Worm (Caenorhabditis elegans) whole organism, young adult: ENCODE measurements around the gene spp-9.

ENCODE experiments used
- F10E7.11 ChIP-seq: sonication (generic microtip); optimal IDR thresholded peaks from 2 replicates; lab custom pipeline; 2017; ENCODE audit warnings: mild to moderate bottlenecking, missing genetic modification characterization, moderate library complexity, missing compliant biosample characterization
- F39B2.1 ChIP-seq: fragments of 200-800 bp; sonication (Bioruptor generic); IDR thresholded peaks from 2 replicates; pipeline ENCODE4 v1.3.6; 2022; ENCODE audit warnings: missing genetic modification reagents, missing genetic modification characterization, missing compliant biosample characterization
- F49E8.2 ChIP-seq: sonication (generic microtip); optimal IDR thresholded peaks from 3 replicates; lab custom pipeline; 2017; ENCODE audit warnings: missing genetic modification characterization, mild to moderate bottlenecking, missing compliant biosample characterization, antibody characterized with exemption, moderate library complexity; ENCODE audit not compliant: insufficient read depth
- F52B5.7 ChIP-seq: sonication (generic microtip); optimal IDR thresholded peaks from 2 replicates; lab custom pipeline; 2016; ENCODE audit warnings: mild to moderate bottlenecking, missing genetic modification characterization, missing compliant biosample characterization
- K11D2.4 ChIP-seq: fragments of 200-800 bp; sonication (Bioruptor generic); IDR thresholded peaks from 2 replicates; pipeline ENCODE4 v1.3.6; 2022; ENCODE audit warnings: missing genetic modification reagents, missing genetic modification characterization, missing compliant biosample characterization
- K12H6.12 ChIP-seq: fragments of 200-800 bp; sonication (Bioruptor generic); optimal IDR thresholded peaks from 2 replicates; lab custom pipeline; 2018; ENCODE audit warnings: mild to moderate bottlenecking, missing genetic modification characterization, missing compliant biosample characterization
- Y79H2A.3 ChIP-seq: fragments of 200-800 bp; sonication (Bioruptor generic); conservative IDR thresholded peaks from 2 replicates; pipeline ENCODE4 v1.3.6; 2022; ENCODE audit warnings: missing genetic modification reagents, missing genetic modification characterization, missing compliant biosample characterization
- ZK185.1 ChIP-seq: sonication (generic microtip); optimal IDR thresholded peaks from 2 replicates; lab custom pipeline; 2016; ENCODE audit warnings: mild to moderate bottlenecking, missing genetic modification characterization, missing compliant biosample characterization; ENCODE audit not compliant: poor library complexity, severe bottlenecking
- athp-1 ChIP-seq: sonication (generic microtip); optimal IDR thresholded peaks from 2 replicates; lab custom pipeline; 2017; ENCODE audit warnings: mild to moderate bottlenecking, missing genetic modification characterization, missing compliant biosample characterization
- attf-6 ChIP-seq: fragments of 200-800 bp; sonication (Bioruptor generic); IDR thresholded peaks from 2 replicates; pipeline ENCODE4 v1.3.6; 2022; ENCODE audit warnings: missing genetic modification reagents, missing genetic modification characterization, missing compliant biosample characterization
- cebp-2 ChIP-seq: fragments of 200-800 bp; sonication (Bioruptor generic); IDR thresholded peaks from 2 replicates; pipeline ENCODE4 v1.3.6; 2022; ENCODE audit warnings: missing genetic modification characterization, missing compliant biosample characterization
- ceh-27 ChIP-seq: fragments of 200-800 bp; sonication (Bioruptor generic); optimal IDR thresholded peaks from 2 replicates; lab custom pipeline; 2018; ENCODE audit warnings: mild to moderate bottlenecking, missing genetic modification characterization, moderate library complexity, missing compliant biosample characterization
- ceh-58 ChIP-seq: fragments of 200-800 bp; sonication (Bioruptor generic); IDR thresholded peaks from 2 replicates; pipeline ENCODE4 v1.3.6; 2022; ENCODE audit warnings: missing genetic modification characterization, missing compliant biosample characterization
- ceh-79 ChIP-seq: sonication (generic microtip); optimal IDR thresholded peaks from 2 replicates; lab custom pipeline; 2017; ENCODE audit warnings: mild to moderate bottlenecking, missing genetic modification characterization, missing compliant biosample characterization
- dpff-1 ChIP-seq: sonication (generic microtip); optimal IDR thresholded peaks from 2 replicates; lab custom pipeline; 2017; ENCODE audit warnings: mild to moderate bottlenecking, missing genetic modification characterization, missing compliant biosample characterization
- egl-44 ChIP-seq: fragments of 200-800 bp; sonication (Bioruptor generic); IDR thresholded peaks from 2 replicates; pipeline ENCODE4 v1.3.6; 2022; ENCODE audit warnings: missing genetic modification reagents, missing genetic modification characterization, missing compliant biosample characterization
- egrh-3 ChIP-seq: fragments of 200-800 bp; sonication (Bioruptor generic); IDR thresholded peaks from 2 replicates; pipeline ENCODE4 v1.3.6; 2022; ENCODE audit warnings: missing genetic modification reagents, missing genetic modification characterization, missing compliant biosample characterization
- ets-4 ChIP-seq: fragments of 200-800 bp; sonication (Bioruptor generic); optimal IDR thresholded peaks from 2 replicates; lab custom pipeline; 2018; ENCODE audit warnings: mild to moderate bottlenecking, missing genetic modification characterization, missing compliant biosample characterization
- him-1 ChIP-seq: sonication (generic microtip); optimal IDR thresholded peaks from 2 replicates; lab custom pipeline; 2016; ENCODE audit warnings: missing genotype, missing genetic modification reagents, missing genetic modification characterization, missing compliant biosample characterization
- hlh-26 ChIP-seq: fragments of 200-800 bp; sonication (Bioruptor generic); conservative IDR thresholded peaks from 2 replicates; pipeline ENCODE4 v1.3.6; 2022; ENCODE audit warnings: missing genetic modification reagents, missing genetic modification characterization, missing compliant biosample characterization
- lag-1 ChIP-seq: fragments of 200-800 bp; sonication (Bioruptor generic); IDR thresholded peaks from 2 replicates; pipeline ENCODE4 v1.3.6; 2022; ENCODE audit warnings: missing genetic modification reagents, missing genetic modification characterization, missing compliant biosample characterization
- lin-26 ChIP-seq: fragments of 200-800 bp; sonication (Bioruptor generic); IDR thresholded peaks from 2 replicates; pipeline ENCODE4 v1.3.6; 2022; ENCODE audit warnings: missing genetic modification reagents, missing genetic modification characterization, missing compliant biosample characterization
- lin-35 ChIP-seq, 3 experiments: fragments of 150-350 bp in 2 of 3; sonication (generic microtip) in 1 of 3; optimal IDR thresholded peaks; 2 replicates each; lab custom pipeline; 2014 to 2018; ENCODE audit warnings: missing biosample characterization in 3 of 3, missing genetic modification characterization in 3 of 3, missing genetic modification reagents in 3 of 3
- lin-40 ChIP-seq: sonication (generic microtip); optimal IDR thresholded peaks from 2 replicates; lab custom pipeline; 2016; ENCODE audit warnings: missing genetic modification characterization, mild to moderate bottlenecking, missing compliant biosample characterization, missing genotype, missing genetic modification reagents
- lin-54 ChIP-seq: fragments of 200-800 bp; sonication (Bioruptor generic); optimal IDR thresholded peaks from 2 replicates; lab custom pipeline; 2018; ENCODE audit warnings: mild to moderate bottlenecking, missing genetic modification characterization, missing compliant biosample characterization
- lir-1 ChIP-seq: fragments of 200-800 bp; sonication (Bioruptor generic); conservative IDR thresholded peaks from 2 replicates; pipeline ENCODE4 v1.3.6; 2022; ENCODE audit warnings: missing genetic modification reagents, missing genetic modification characterization, missing compliant biosample characterization
- lsy-27 ChIP-seq: sonication (generic microtip); optimal IDR thresholded peaks from 2 replicates; lab custom pipeline; 2017; ENCODE audit warnings: missing genetic modification characterization, mild to moderate bottlenecking, missing compliant biosample characterization, antibody characterized with exemption, missing genotype, borderline replicate concordance; ENCODE audit not compliant: insufficient read depth
- madf-10 ChIP-seq: sonication (generic microtip); optimal IDR thresholded peaks from 2 replicates; lab custom pipeline; 2016; ENCODE audit warnings: mild to moderate bottlenecking, missing genetic modification characterization, missing compliant biosample characterization
- mcd-1 ChIP-seq: fragments of 200-800 bp; sonication (Bioruptor generic); IDR thresholded peaks from 2 replicates; pipeline ENCODE4 v1.3.6; 2022; ENCODE audit warnings: missing genetic modification reagents, missing genetic modification characterization, missing compliant biosample characterization
- mxl-1 ChIP-seq: sonication (generic microtip); optimal IDR thresholded peaks from 2 replicates; lab custom pipeline; 2016; ENCODE audit warnings: missing genetic modification characterization, missing compliant biosample characterization
- nhr-27 ChIP-seq: fragments of 200-800 bp; sonication (Bioruptor generic); optimal IDR thresholded peaks from 2 replicates; lab custom pipeline; 2018; ENCODE audit warnings: mild to moderate bottlenecking, missing genetic modification characterization, moderate library complexity, missing compliant biosample characterization
- rcor-1 ChIP-seq: fragments of 200-800 bp; sonication (Bioruptor generic); IDR thresholded peaks from 2 replicates; pipeline ENCODE4 v1.3.6; 2022; ENCODE audit warnings: missing genetic modification reagents, missing genetic modification characterization, missing compliant biosample characterization
- rec-8 ChIP-seq, 2 experiments: sonication (generic microtip); optimal IDR thresholded peaks; 2 replicates each; lab custom pipeline; 2016; ENCODE audit warnings: mild to moderate bottlenecking in 2 of 2, missing genetic modification characterization in 2 of 2, missing genetic modification reagents in 2 of 2, missing genotype in 2 of 2, missing biosample characterization in 1 of 2, missing compliant biosample characterization in 1 of 2, moderate library complexity in 1 of 2
- repo-1 ChIP-seq: sonication (generic microtip); optimal IDR thresholded peaks from 2 replicates; lab custom pipeline; 2017; ENCODE audit warnings: mild to moderate bottlenecking, missing genetic modification characterization, missing compliant biosample characterization
- sea-2 ChIP-seq: fragments of 200-800 bp; sonication (Bioruptor generic); IDR thresholded peaks from 2 replicates; pipeline ENCODE4 v1.3.6; 2022; ENCODE audit warnings: missing genetic modification characterization, missing compliant biosample characterization
- snpc-1.1 ChIP-seq: sonication (generic microtip); optimal IDR thresholded peaks from 2 replicates; lab custom pipeline; 2017; ENCODE audit warnings: missing genetic modification characterization, mild to moderate bottlenecking, missing compliant biosample characterization, antibody characterized with exemption, moderate library complexity, missing genotype, missing genetic modification reagents; ENCODE audit not compliant: insufficient read depth
- snpc-4 ChIP-seq, 5 experiments: fragments of 150-350 bp in 1 of 5; sonication (generic microtip) in 4 of 5; optimal IDR thresholded peaks; 2 replicates each; lab custom pipeline; 2014 to 2018; ENCODE audit warnings: missing genetic modification characterization in 5 of 5, missing biosample characterization in 3 of 5, antibody characterized with exemption in 2 of 5, mild to moderate bottlenecking in 2 of 5, missing compliant biosample characterization in 2 of 5, missing genotype in 2 of 5, moderate library complexity in 2 of 5, missing genetic modification reagents in 1 of 5
- somi-1 ChIP-seq: fragments of 200-800 bp; sonication (Bioruptor generic); optimal IDR thresholded peaks from 2 replicates; lab custom pipeline; 2018; ENCODE audit warnings: mild to moderate bottlenecking, missing genetic modification characterization, missing compliant biosample characterization
- sptf-2 ChIP-seq: fragments of 200-800 bp; sonication (Bioruptor generic); optimal IDR thresholded peaks from 2 replicates; lab custom pipeline; 2018; ENCODE audit warnings: mild to moderate bottlenecking, missing genetic modification characterization, missing compliant biosample characterization
- tlf-1 ChIP-seq: fragments of 200-800 bp; sonication (Bioruptor generic); optimal IDR thresholded peaks from 2 replicates; lab custom pipeline; 2018; ENCODE audit warnings: mild to moderate bottlenecking, missing genetic modification characterization, missing compliant biosample characterization
- unc-130 ChIP-seq: sonication (generic microtip); optimal IDR thresholded peaks from 2 replicates; lab custom pipeline; 2016; ENCODE audit warnings: missing genetic modification reagents, missing genetic modification characterization, missing compliant biosample characterization
- zim-3 ChIP-seq: sonication (generic microtip); optimal IDR thresholded peaks from 2 replicates; lab custom pipeline; 2017; ENCODE audit warnings: mild to moderate bottlenecking, missing genetic modification characterization, moderate library complexity, missing compliant biosample characterization
- ztf-28 ChIP-seq: fragments of 200-800 bp; sonication (Bioruptor generic); IDR thresholded peaks from 2 replicates; pipeline ENCODE4 v1.3.6; 2022; ENCODE audit warnings: missing genetic modification reagents, missing genetic modification characterization, missing compliant biosample characterization
- ztf-6 ChIP-seq: fragments of 200-800 bp; sonication (Bioruptor generic); IDR thresholded peaks from 2 replicates; pipeline ENCODE4 v1.3.6; 2022; ENCODE audit warnings: missing genetic modification reagents, missing genetic modification characterization, missing compliant biosample characterization

spp-9 gene

DNA sequence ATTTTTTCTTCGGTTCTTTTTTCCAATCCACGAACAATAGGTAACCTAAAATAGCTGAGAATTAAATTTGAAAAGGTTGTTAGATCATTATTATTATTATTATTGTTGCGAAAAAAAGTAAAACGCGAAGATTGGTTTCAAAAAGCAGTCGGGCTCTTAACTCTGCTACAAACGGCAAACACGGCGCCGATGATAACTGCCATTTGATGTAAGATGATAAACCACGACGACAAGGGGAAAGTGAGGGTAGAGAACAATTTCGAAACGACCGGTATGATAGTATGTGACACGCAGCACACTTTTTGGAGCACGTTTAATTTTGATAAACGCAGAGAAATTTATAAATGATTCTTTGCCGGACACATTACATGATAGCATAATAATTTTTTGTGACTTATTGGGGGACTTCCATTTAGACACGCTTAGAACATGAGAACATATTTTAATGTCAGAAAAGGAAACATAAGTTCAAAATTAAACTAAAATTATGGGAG lies 31.5 kb downstream of the spp-9 start, which contains the start of gene hpo-34 (continued):
- TF ChIP-seq lag-1 (GFP tag; lab: Robert Waterston, UW) (no peak), egrh-3 (GFP tag; lab: Robert Waterston, UW) (no peak), egl-44 (no peak), F49E8.2 (tag; lab: Kevin White, UChicago) (no peak), Y79H2A.3 (GFP tag; lab: Robert Waterston, UW) (no peak)
- TF ChIP-seq, all 124 proteins: peak for 7

DNA sequence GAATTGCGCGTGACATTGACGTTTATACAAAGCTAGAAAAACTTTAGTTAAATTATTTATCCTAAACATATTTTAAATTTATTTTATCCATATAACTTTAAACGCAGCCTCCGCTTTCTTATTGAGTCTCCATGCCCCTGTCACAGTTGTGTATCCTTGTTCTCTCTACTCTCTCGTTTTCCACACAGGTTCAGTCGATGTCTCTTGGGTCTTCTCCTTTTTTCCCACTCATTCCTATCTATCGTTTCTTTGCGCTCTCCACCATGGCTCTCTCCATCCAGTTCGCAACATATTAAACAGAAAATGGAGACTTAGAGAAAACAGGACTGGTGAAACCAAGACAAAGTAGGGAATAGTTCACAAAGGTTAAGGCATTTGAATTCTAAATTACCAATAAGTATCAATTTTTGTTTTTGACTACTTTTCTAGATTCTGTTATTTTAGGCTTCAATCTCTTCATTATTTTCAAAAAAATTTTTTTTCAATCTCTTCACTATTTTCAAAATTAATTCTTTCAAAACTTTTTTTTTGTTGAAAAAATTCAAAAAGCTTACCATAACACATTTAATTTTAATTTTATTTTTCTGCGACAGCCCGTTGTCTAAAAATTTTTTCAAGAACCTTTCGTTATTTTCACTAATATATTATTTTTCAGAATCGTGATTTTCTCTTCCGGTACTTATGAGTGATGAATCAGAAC lies 34.6 kb downstream of the spp-9 start, which contains the start of gene sdc-2:
sdc-2 (plus strand) TSS at position 650 of the 700 bp plus-strand sequence.
- TF ChIP-seq mcd-1 (GFP tag; lab: Robert Waterston, UW) (no peak; the same call in 1 of the 2 replicates), ets-4 (GFP tag; lab: Kevin White, UChicago) (no peak), mxl-1 (no peak), K11D2.4 (peak; percentile 69; the same call in 1 of the 2 replicates), attf-6 (GFP tag; lab: Robert Waterston, UW) (no peak), snpc-1.1 (no peak), ceh-27 (GFP tag; lab: Kevin White, UChicago) (peak; percentile 45), unc-130 (GFP tag; lab: Kevin White, UChicago) (no peak), cebp-2 (GFP tag; lab: Robert Waterston, UW) (no peak), madf-10 (tag; lab: Kevin White, UChicago) (no peak), F39B2.1 (no peak), sptf-2 (GFP tag; lab: Kevin White, UChicago) (no peak), F10E7.11 (no peak), F52B5.7 (no peak), dpff-1 (tag; lab: Kevin White, UChicago) (no peak), rec-8 (tag; optimal IDR thresholded peaks at IDR 0.05; lab: Kevin White, UChicago) (no peak), rcor-1 (GFP tag; lab: Robert Waterston, UW) (peak; percentile 73), repo-1 (tag; lab: Kevin White, UChicago) (peak; percentile 63), ceh-58 (no peak), lsy-27 (tag; lab: Kevin White, UChicago) (no peak), somi-1 (GFP tag; lab: Kevin White, UChicago) (peak; percentile 64), ZK185.1 (tag; lab: Kevin White, UChicago) (peak; percentile 65), snpc-4 (GFP tag; optimal IDR thresholded peaks at IDR 0.05; lab: Kevin White, UChicago) (no peak), snpc-4 (tag; optimal IDR thresholded peaks at IDR 0.05; lab: Kevin White, UChicago) (peak in 2 of 4 experiments; percentile 3 to 38), hlh-26 (GFP tag; lab: Robert Waterston, UW) (no peak), lin-40 (peak; percentile 91), nhr-27 (tag; lab: Kevin White, UChicago) (no peak), lin-54 (no peak), tlf-1 (GFP tag; lab: Kevin White, UChicago) (peak; percentile 69), K12H6.12 (tag; lab: Kevin White, UChicago) (peak; percentile 37), him-1 (tag; lab: Kevin White, UChicago) (no peak), zim-3 (tag; lab: Kevin White, UChicago) (no peak), ztf-28 (no peak), athp-1 (no peak), lir-1 (0 out of 2 replicates have a peak, but pooled peaks have one; percentile 18), lin-35 (GFP tag; optimal IDR thresholded peaks at IDR 0.05; lab: Kevin White, UChicago) (peak in 1 of 3 experiments; percentile 83), ceh-79 (tag; lab: Kevin White, UChicago) (no peak), lin-26 (GFP tag; lab: Robert Waterston, UW) (no peak), sea-2 (GFP tag; lab: Robert Waterston, UW) (no peak), ztf-6 (no peak)
